Fruit fly (Drosophila melanogaster): Measurements from ENCODE around the gene jar.

jar gene

dm6 chr3R:24289768-24290349 lies 18.8 kb upstream of the jar start, which contains the start of the genes CG34290 and Uck (continued):
- peak; percentile 36 for TF ChIP-seq CG30020 (tag; optimal IDR thresholded peaks at IDR 0.05)
- TF ChIP-seq CG16779 (GFP tag; IDR thresholded peaks at IDR 0.05), result no peak; the same call in 1 of the 2 replicates
- TF ChIP-seq Nf-YB (GFP tag; optimal IDR thresholded peaks at IDR 0.05), result peak; percentile 63
- peak; percentile 36 for TF ChIP-seq CG12155 (GFP tag; optimal IDR thresholded peaks at IDR 0.05)
- peak; percentile 79 for TF ChIP-seq CHES-1-like (GFP tag; optimal IDR thresholded peaks at IDR 0.05)
- peak; percentile 73 for TF ChIP-seq Camta (GFP tag; optimal IDR thresholded peaks at IDR 0.05)
- peak; percentile 44 for TF ChIP-seq luna (GFP tag; optimal IDR thresholded peaks at IDR 0.05)
- peak; percentile 61 for TF ChIP-seq gsb (GFP tag; IDR thresholded peaks at IDR 0.05)
- peak in 1 of 2 experiments; percentile 66 for TF ChIP-seq insv (GFP tag; optimal IDR thresholded peaks at IDR 0.05)
- peak; percentile 50 for TF ChIP-seq slou (GFP tag; optimal IDR thresholded peaks at IDR 0.05)
- TF ChIP-seq btn (GFP tag; optimal IDR thresholded peaks at IDR 0.05), result peak; percentile 32
- peak; percentile 28 for TF ChIP-seq tap (tag; optimal IDR thresholded peaks at IDR 0.05)
- no peak for TF ChIP-seq Neu2 (GFP tag; optimal IDR thresholded peaks at IDR 0.05; ENCODE audit: borderline replicate concordance)
- 0 out of 2 replicates have a peak, but pooled peaks have one; percentile 9 for TF ChIP-seq Nf-YA (GFP tag; IDR thresholded peaks at IDR 0.05)
- peak; percentile 76 for TF ChIP-seq fd64A (GFP tag; optimal IDR thresholded peaks at IDR 0.05)
- peak; percentile 48; the same call in 1 of the 2 replicates for TF ChIP-seq CG5953 (GFP tag; IDR thresholded peaks at IDR 0.05)
- no peak for TF ChIP-seq tup (GFP tag; optimal IDR thresholded peaks at IDR 0.05)
- peak; percentile 76 for TF ChIP-seq Fer2 (tag; optimal IDR thresholded peaks at IDR 0.05)
- peak; percentile 66 for TF ChIP-seq CG10366 (GFP tag; IDR thresholded peaks at IDR 0.05)
- peak; percentile 42; the same call in 1 of the 2 replicates for TF ChIP-seq Ptx1 (GFP tag; IDR thresholded peaks at IDR 0.05)
- TF ChIP-seq CG11456 (GFP tag; IDR thresholded peaks at IDR 0.05), result peak; percentile 76; the same call in 2 of the 3 replicates
- no peak for TF ChIP-seq br (optimal IDR thresholded peaks at IDR 0.05)
- TF ChIP-seq CG1603 (tag; optimal IDR thresholded peaks at IDR 0.05), result peak; percentile 90
- TF ChIP-seq Hr39 (optimal IDR thresholded peaks at IDR 0.05), result no peak
- TF ChIP-seq disco-r (GFP tag; optimal IDR thresholded peaks at IDR 0.05), result peak; percentile 14
- TF ChIP-seq CG10654 (GFP tag; optimal IDR thresholded peaks at IDR 0.05), result peak; percentile 54
- no peak for TF ChIP-seq Lim3 (GFP tag; IDR thresholded peaks at IDR 0.05)
- peak; percentile 67 for TF ChIP-seq tx (GFP tag; optimal IDR thresholded peaks at IDR 0.05)
- TF ChIP-seq CG3407 (GFP tag; optimal IDR thresholded peaks at IDR 0.05), result peak; percentile 58
- peak; percentile 8 for TF ChIP-seq fd96Cb (tag; optimal IDR thresholded peaks at IDR 0.05)
- TF ChIP-seq Abd-B (GFP tag; optimal IDR thresholded peaks at IDR 0.05), result peak; percentile 17
- no peak for TF ChIP-seq CG4730 (GFP tag; IDR thresholded peaks at IDR 0.05)
- peak; percentile 47 for TF ChIP-seq chn (GFP tag; optimal IDR thresholded peaks at IDR 0.05)
- peak; percentile 76 for TF ChIP-seq CG11723 (GFP tag; optimal IDR thresholded peaks at IDR 0.05)
- TF ChIP-seq gce (GFP tag; IDR thresholded peaks at IDR 0.05), result peak; percentile 78
- TF ChIP-seq CG5180 (GFP tag; optimal IDR thresholded peaks at IDR 0.05), result peak; percentile 60
- TF ChIP-seq CG3065 (GFP tag; optimal IDR thresholded peaks at IDR 0.05), result peak; percentile 16
- TF ChIP-seq trh (GFP tag; optimal IDR thresholded peaks at IDR 0.05), result peak; percentile 37
- TF ChIP-seq CG13624 (GFP tag; optimal IDR thresholded peaks at IDR 0.05), result peak; percentile 86
- no peak for TF ChIP-seq Awh (GFP tag; IDR thresholded peaks at IDR 0.05)
- no peak for TF ChIP-seq CG3838 (GFP tag; optimal IDR thresholded peaks at IDR 0.05)
- TF ChIP-seq CG2712 (tag; optimal IDR thresholded peaks at IDR 0.05), result peak; percentile 72
- TF ChIP-seq schlank (tag; optimal IDR thresholded peaks at IDR 0.05), result peak; percentile 80
- peak; percentile 49 for TF ChIP-seq CG7786 (GFP tag; optimal IDR thresholded peaks at IDR 0.05)
- TF ChIP-seq CG4424 (GFP tag; optimal IDR thresholded peaks at IDR 0.05), result peak; percentile 59
- no peak for TF ChIP-seq CG2889 (GFP tag; IDR thresholded peaks at IDR 0.05)
- TF ChIP-seq wek (GFP tag; optimal IDR thresholded peaks at IDR 0.05), result peak; percentile 81
- peak; percentile 86; the same call in 3 of the 4 replicates for TF ChIP-seq chinmo (GFP tag; IDR thresholded peaks at IDR 0.05; ENCODE audit: partially characterized antibody)
- TF ChIP-seq lilli (GFP tag; optimal IDR thresholded peaks at IDR 0.05), result peak; percentile 69
- peak; percentile 43 for TF ChIP-seq tna (GFP tag; IDR thresholded peaks at IDR 0.05; ENCODE audit: partially characterized antibody)
- TF ChIP-seq toy (GFP tag; IDR thresholded peaks at IDR 0.05), result no peak

Data from whole organism, embryonic.